Comparison of ENCODE assay signal across 1 fruit fly cellular context in the genomic region with DNA sequence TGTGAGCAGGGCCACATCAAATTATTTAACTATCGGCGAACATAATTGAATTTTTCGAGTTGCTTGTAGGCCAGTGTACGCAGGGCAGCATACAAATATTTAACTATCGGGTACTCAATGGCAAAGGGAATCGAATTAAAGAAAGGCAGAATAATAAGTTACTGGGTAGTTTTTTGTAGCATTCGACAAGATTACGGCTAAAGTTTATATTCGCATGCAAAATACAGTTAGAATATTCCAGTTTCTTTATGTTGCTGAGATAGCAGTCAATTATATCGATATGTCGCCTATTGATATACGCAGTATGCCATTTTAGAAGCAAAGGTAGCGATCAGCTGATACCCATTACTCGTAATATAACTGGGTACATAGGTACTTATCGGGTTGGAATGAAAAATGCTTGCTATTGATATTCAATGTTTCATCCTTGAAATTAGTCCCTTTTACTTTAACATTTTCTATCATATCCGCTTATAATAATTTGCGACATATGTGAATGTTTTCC.
TF ChIP-seq lines count a peak whose summit lies in the region.

No protein-coding gene starts in this region.

TF ChIP-seq in whole organism, embryonic, 481 proteins besides CTCF, POLR2A, EP300 and RAD21 (continued from another document):
- TF ChIP-seq p53 (GFP tag; optimal IDR thresholded peaks at IDR 0.05; lab: Kevin White, UChicago): peak; percentile 13
- peak; percentile 33; the same call in 1 of the 2 replicates for TF ChIP-seq ttk (GFP tag; IDR thresholded peaks at IDR 0.05; lab: Robert Waterston, UW)
- TF ChIP-seq pb (GFP tag; optimal IDR thresholded peaks at IDR 0.05; lab: Kevin White, UChicago): peak; percentile 37
- peak; percentile 69 for TF ChIP-seq CG1647 (GFP tag; optimal IDR thresholded peaks at IDR 0.05; lab: Kevin White, UChicago)
- peak; percentile 1 for TF ChIP-seq pum (GFP tag; optimal IDR thresholded peaks at IDR 0.05; lab: Kevin White, UChicago)
- peak; percentile 62 for TF ChIP-seq ranshi (GFP tag; IDR thresholded peaks at IDR 0.05; lab: Robert Waterston, UW)
- TF ChIP-seq tx (GFP tag; optimal IDR thresholded peaks at IDR 0.05; lab: Kevin White, UChicago): peak; percentile 32
- peak; percentile 24; the same call in 1 of the 2 replicates for TF ChIP-seq CG6689 (GFP tag; IDR thresholded peaks at IDR 0.05; lab: Robert Waterston, UW)
- TF ChIP-seq crp (GFP tag; optimal IDR thresholded peaks at IDR 0.05; lab: Kevin White, UChicago): peak in 1 of 2 experiments; percentile 34
- peak; percentile 96 for TF ChIP-seq Dll (GFP tag; IDR thresholded peaks at IDR 0.05; lab: Robert Waterston, UW; ENCODE audit: partially characterized antibody)
- TF ChIP-seq CG4424 (GFP tag; optimal IDR thresholded peaks at IDR 0.05; lab: Kevin White, UChicago): peak; percentile 41
- TF ChIP-seq CG32532 (GFP tag; IDR thresholded peaks at IDR 0.05; lab: Robert Waterston, UW): peak; percentile 20; the same call in 1 of the 2 replicates
- peak; percentile 55 for TF ChIP-seq phol (tag; optimal IDR thresholded peaks at IDR 0.05; lab: Kevin White, UChicago)
- TF ChIP-seq CG1603 (tag; optimal IDR thresholded peaks at IDR 0.05; lab: Kevin White, UChicago): peak; percentile 69
- TF ChIP-seq CG4820 (GFP tag; optimal IDR thresholded peaks at IDR 0.05; lab: Kevin White, UChicago): peak; percentile 26
- TF ChIP-seq gcm2 (GFP tag; optimal IDR thresholded peaks at IDR 0.05; lab: Kevin White, UChicago): no peak
- peak; percentile 91 for TF ChIP-seq Doc3 (GFP tag; IDR thresholded peaks at IDR 0.05; lab: Robert Waterston, UW; ENCODE audit: partially characterized antibody)
- no peak for TF ChIP-seq C15 (GFP tag; IDR thresholded peaks at IDR 0.05; lab: Robert Waterston, UW)
- no peak for TF ChIP-seq CG18599 (GFP tag; optimal IDR thresholded peaks at IDR 0.05; lab: Kevin White, UChicago)
- TF ChIP-seq CG16813 (GFP tag; IDR thresholded peaks at IDR 0.05; lab: Robert Waterston, UW; ENCODE audit: partially characterized antibody): peak; percentile 5
- TF ChIP-seq Oaz (GFP tag; IDR thresholded peaks at IDR 0.05; lab: Robert Waterston, UW): no peak
- peak; percentile 26 for TF ChIP-seq wek (GFP tag; optimal IDR thresholded peaks at IDR 0.05; lab: Kevin White, UChicago)
- peak; percentile 49 for TF ChIP-seq Xbp1 (GFP tag; optimal IDR thresholded peaks at IDR 0.05; lab: Kevin White, UChicago)
- TF ChIP-seq CG32767 (GFP tag; IDR thresholded peaks at IDR 0.05; lab: Robert Waterston, UW): 0 out of 2 replicates have a peak, but pooled peaks have one; percentile 33
- peak; percentile 54 for TF ChIP-seq slbo (GFP tag; IDR thresholded peaks at IDR 0.05; lab: Robert Waterston, UW)
- peak; percentile 95 for TF ChIP-seq Med (GFP tag; lab: Kevin White, UChicago)
- TF ChIP-seq PHDP (tag; optimal IDR thresholded peaks at IDR 0.05; lab: Kevin White, UChicago): peak; percentile 51
- TF ChIP-seq CG17361 (GFP tag; IDR thresholded peaks at IDR 0.05; lab: Robert Waterston, UW): peak; percentile 74; the same call in 1 of the 3 replicates
- TF ChIP-seq CG42726 (GFP tag; IDR thresholded peaks at IDR 0.05; lab: Robert Waterston, UW; ENCODE audit: partially characterized antibody): peak; percentile 19; the same call in 1 of the 2 replicates
- peak; percentile 86 for TF ChIP-seq Scr (GFP tag; IDR thresholded peaks at IDR 0.05; lab: Robert Waterston, UW; ENCODE audit: partially characterized antibody)
- peak; percentile 22 for TF ChIP-seq CG14014 (GFP tag; IDR thresholded peaks at IDR 0.05; lab: Robert Waterston, UW)
- no peak for TF ChIP-seq hkb (optimal IDR thresholded peaks at IDR 0.05; lab: Kevin White, UChicago)
- peak; percentile 73 for TF ChIP-seq hkb (GFP tag; IDR thresholded peaks at IDR 0.05; lab: Robert Waterston, UW)
- TF ChIP-seq chif (GFP tag; optimal IDR thresholded peaks at IDR 0.05; lab: Kevin White, UChicago): peak in 1 of 2 experiments; percentile 56
- peak; percentile 50 for TF ChIP-seq CG12391 (tag; optimal IDR thresholded peaks at IDR 0.05; lab: Kevin White, UChicago)
- peak; percentile 24 for TF ChIP-seq CG12659 (GFP tag; optimal IDR thresholded peaks at IDR 0.05; lab: Kevin White, UChicago)
- TF ChIP-seq CG31224 (GFP tag; IDR thresholded peaks at IDR 0.05; lab: Robert Waterston, UW): 0 out of 2 replicates have a peak, but pooled peaks have one; percentile 6
- TF ChIP-seq CG8924 (tag; optimal IDR thresholded peaks at IDR 0.05; lab: Kevin White, UChicago): peak; percentile 30
- no peak; the same call in 2 of the 3 replicates for TF ChIP-seq Aef1 (GFP tag; IDR thresholded peaks at IDR 0.05; lab: Robert Waterston, UW)
- TF ChIP-seq bowl (GFP tag; IDR thresholded peaks at IDR 0.05; lab: Robert Waterston, UW): peak; percentile 21; the same call in 1 of the 2 replicates
- TF ChIP-seq fd96Cb (tag; optimal IDR thresholded peaks at IDR 0.05; lab: Kevin White, UChicago): peak; percentile 5
- 0 out of 2 replicates have a peak, but pooled peaks have one; percentile 4 for TF ChIP-seq al (GFP tag; IDR thresholded peaks at IDR 0.05; lab: Robert Waterston, UW)
- peak; percentile 30 for TF ChIP-seq Deaf1 (tag; optimal IDR thresholded peaks at IDR 0.05; lab: Kevin White, UChicago)
- peak; percentile 41 for TF ChIP-seq CG34376 (GFP tag; optimal IDR thresholded peaks at IDR 0.05; lab: Kevin White, UChicago)
- TF ChIP-seq CG13624 (GFP tag; optimal IDR thresholded peaks at IDR 0.05; lab: Kevin White, UChicago): peak; percentile 88
- TF ChIP-seq CG11504 (tag; optimal IDR thresholded peaks at IDR 0.05; lab: Kevin White, UChicago): peak; percentile 51
- TF ChIP-seq ssp (GFP tag; IDR thresholded peaks at IDR 0.05; lab: Robert Waterston, UW): 0 out of 2 replicates have a peak, but pooled peaks have one; percentile 20
- no peak for TF ChIP-seq mirr (GFP tag; optimal IDR thresholded peaks at IDR 0.05; lab: Kevin White, UChicago)
- TF ChIP-seq CG33557 (GFP tag; optimal IDR thresholded peaks at IDR 0.05; lab: Kevin White, UChicago): no peak
- TF ChIP-seq Ada2b (GFP tag; IDR thresholded peaks at IDR 0.05; lab: Robert Waterston, UW): no peak
- peak; percentile 28 for TF ChIP-seq CG7786 (GFP tag; optimal IDR thresholded peaks at IDR 0.05; lab: Kevin White, UChicago)
- peak in 1 of 2 experiments; percentile 26 for TF ChIP-seq Eip74EF (GFP tag; optimal IDR thresholded peaks at IDR 0.05; lab: Kevin White, UChicago)
- no peak for TF ChIP-seq Elba2 (GFP tag; optimal IDR thresholded peaks at IDR 0.05; lab: Kevin White, UChicago)
- peak in 1 of 3 experiments; percentile 41 for TF ChIP-seq lola (GFP tag; optimal IDR thresholded peaks at IDR 0.05; lab: Kevin White, UChicago)
- peak; percentile 26 for TF ChIP-seq CG10267 (tag; optimal IDR thresholded peaks at IDR 0.05; lab: Kevin White, UChicago)
- peak; percentile 4 for TF ChIP-seq CG15514 (GFP tag; optimal IDR thresholded peaks at IDR 0.05; lab: Kevin White, UChicago)
- peak; percentile 40 for TF ChIP-seq az2 (GFP tag; optimal IDR thresholded peaks at IDR 0.05; lab: Kevin White, UChicago)
- TF ChIP-seq CG4282 (GFP tag; optimal IDR thresholded peaks at IDR 0.05; lab: Kevin White, UChicago): peak; percentile 2
- TF ChIP-seq croc (GFP tag; conservative IDR thresholded peaks at IDR 0.05; lab: Robert Waterston, UW): no peak
- no peak for TF ChIP-seq twi (tag; optimal IDR thresholded peaks at IDR 0.05; lab: Kevin White, UChicago)
- TF ChIP-seq CG17359 (tag; optimal IDR thresholded peaks at IDR 0.05; lab: Kevin White, UChicago): peak; percentile 26
- TF ChIP-seq CG6254 (GFP tag; optimal IDR thresholded peaks at IDR 0.05; lab: Kevin White, UChicago): peak; percentile 17
- peak; percentile 57 for TF ChIP-seq bab2 (GFP tag; optimal IDR thresholded peaks at IDR 0.05; lab: Kevin White, UChicago)
- TF ChIP-seq CG8944 (GFP tag; optimal IDR thresholded peaks at IDR 0.05; lab: Kevin White, UChicago): peak; percentile 42
- TF ChIP-seq HHEX (GFP tag; optimal IDR thresholded peaks at IDR 0.05; lab: Kevin White, UChicago): peak; percentile 65
- no peak for TF ChIP-seq zen (tag; optimal IDR thresholded peaks at IDR 0.05; lab: Kevin White, UChicago)
- TF ChIP-seq Fer2 (tag; optimal IDR thresholded peaks at IDR 0.05; lab: Kevin White, UChicago): no peak
- peak; percentile 52 for TF ChIP-seq NC2β (GFP tag; optimal IDR thresholded peaks at IDR 0.05; lab: Kevin White, UChicago)
- TF ChIP-seq Gug (GFP tag; IDR thresholded peaks at IDR 0.05; lab: Robert Waterston, UW): peak; percentile 67
- TF ChIP-seq fu2 (GFP tag; optimal IDR thresholded peaks at IDR 0.05; lab: Kevin White, UChicago): peak; percentile 61
- peak; percentile 70 for TF ChIP-seq lilli (GFP tag; optimal IDR thresholded peaks at IDR 0.05; lab: Kevin White, UChicago)
- TF ChIP-seq mld (GFP tag; IDR thresholded peaks at IDR 0.05; lab: Robert Waterston, UW; ENCODE audit: partially characterized antibody): peak; percentile 51; the same call in 2 of the 3 replicates
- peak; percentile 22; the same call in 1 of the 2 replicates for TF ChIP-seq CG11085 (GFP tag; IDR thresholded peaks at IDR 0.05; lab: Robert Waterston, UW)
- TF ChIP-seq CG10959 (GFP tag; IDR thresholded peaks at IDR 0.05; lab: Robert Waterston, UW): no peak
- peak in 1 of 2 experiments; percentile 36 for TF ChIP-seq Hr51 (GFP tag; optimal IDR thresholded peaks at IDR 0.05; lab: Kevin White, UChicago)
- TF ChIP-seq Nf-YA (GFP tag; IDR thresholded peaks at IDR 0.05; lab: Robert Waterston, UW): 0 out of 2 replicates have a peak, but pooled peaks have one; percentile 34
- peak; percentile 81; the same call in 1 of the 2 replicates for TF ChIP-seq bbx (GFP tag; IDR thresholded peaks at IDR 0.05; lab: Robert Waterston, UW; ENCODE audit: partially characterized antibody)
- TF ChIP-seq CG31365 (tag; optimal IDR thresholded peaks at IDR 0.05; lab: Kevin White, UChicago): peak; percentile 20
- peak; percentile 31 for TF ChIP-seq CG8388 (GFP tag; optimal IDR thresholded peaks at IDR 0.05; lab: Kevin White, UChicago)
- TF ChIP-seq CG13775 (GFP tag; optimal IDR thresholded peaks at IDR 0.05; lab: Kevin White, UChicago): peak; percentile 54
- peak; percentile 49 for TF ChIP-seq Ets97D (GFP tag; optimal IDR thresholded peaks at IDR 0.05; lab: Kevin White, UChicago)
- peak; percentile 45 for TF ChIP-seq Meics (GFP tag; optimal IDR thresholded peaks at IDR 0.05; lab: Kevin White, UChicago)
- peak; percentile 27; the same call in 1 of the 2 replicates for TF ChIP-seq HLH3B (GFP tag; IDR thresholded peaks at IDR 0.05; lab: Robert Waterston, UW)
- TF ChIP-seq prd (optimal IDR thresholded peaks at IDR 0.05; lab: Kevin White, UChicago): no peak
- TF ChIP-seq prd (GFP tag; IDR thresholded peaks at IDR 0.05; lab: Robert Waterston, UW): peak; percentile 23; the same call in 1 of the 3 replicates
- peak; percentile 26 for TF ChIP-seq CG33213 (GFP tag; optimal IDR thresholded peaks at IDR 0.05; lab: Kevin White, UChicago)
- no peak for TF ChIP-seq CG7357 (GFP tag; IDR thresholded peaks at IDR 0.05; lab: Robert Waterston, UW)
- no peak for TF ChIP-seq emc (GFP tag; optimal IDR thresholded peaks at IDR 0.05; lab: Kevin White, UChicago)
- TF ChIP-seq Hmr (GFP tag; optimal IDR thresholded peaks at IDR 0.05; lab: Kevin White, UChicago): peak; percentile 52
- TF ChIP-seq CG10274 (GFP tag; optimal IDR thresholded peaks at IDR 0.05; lab: Kevin White, UChicago): no peak
- TF ChIP-seq Camta (GFP tag; optimal IDR thresholded peaks at IDR 0.05; lab: Kevin White, UChicago): peak; percentile 47
- TF ChIP-seq CG10654 (GFP tag; optimal IDR thresholded peaks at IDR 0.05; lab: Kevin White, UChicago): peak; percentile 36
- peak; percentile 93 for TF ChIP-seq MESR4 (GFP tag; optimal IDR thresholded peaks at IDR 0.05; lab: Kevin White, UChicago)
- peak; percentile 26 for TF ChIP-seq CG5245 (GFP tag; optimal IDR thresholded peaks at IDR 0.05; lab: Kevin White, UChicago)
- TF ChIP-seq Kr (GFP tag; optimal IDR thresholded peaks at IDR 0.05; lab: Kevin White, UChicago): no peak
- TF ChIP-seq ATbp (GFP tag; optimal IDR thresholded peaks at IDR 0.05; lab: Kevin White, UChicago): peak; percentile 10
- TF ChIP-seq CG10209 (GFP tag; optimal IDR thresholded peaks at IDR 0.05; lab: Kevin White, UChicago): peak; percentile 27
- TF ChIP-seq ewg (GFP tag; optimal IDR thresholded peaks at IDR 0.05; lab: Kevin White, UChicago): no peak
- TF ChIP-seq fru (optimal IDR thresholded peaks at IDR 0.05; lab: Kevin White, UChicago): no peak
- TF ChIP-seq kni (GFP tag; optimal IDR thresholded peaks at IDR 0.05; lab: Kevin White, UChicago): no peak
- TF ChIP-seq CG2889 (GFP tag; IDR thresholded peaks at IDR 0.05; lab: Robert Waterston, UW): peak; percentile 93
- no peak for TF ChIP-seq CG12155 (GFP tag; optimal IDR thresholded peaks at IDR 0.05; lab: Kevin White, UChicago)
- TF ChIP-seq CG9932 (GFP tag; IDR thresholded peaks at IDR 0.05; lab: Robert Waterston, UW): peak; percentile 59
- peak; percentile 41 for TF ChIP-seq CG18619 (GFP tag; optimal IDR thresholded peaks at IDR 0.05; lab: Kevin White, UChicago)
- TF ChIP-seq CG11456 (GFP tag; IDR thresholded peaks at IDR 0.05; lab: Robert Waterston, UW): peak; percentile 16; the same call in 2 of the 3 replicates
- peak; percentile 60 for TF ChIP-seq CG6854 (GFP tag; optimal IDR thresholded peaks at IDR 0.05; lab: Kevin White, UChicago)
- TF ChIP-seq Hmx (GFP tag; optimal IDR thresholded peaks at IDR 0.05; lab: Kevin White, UChicago): no peak
- TF ChIP-seq seq (GFP tag; IDR thresholded peaks at IDR 0.05; lab: Robert Waterston, UW): peak; percentile 16; the same call in 1 of the 2 replicates
- TF ChIP-seq D19B (GFP tag; optimal IDR thresholded peaks at IDR 0.05; lab: Kevin White, UChicago): peak; percentile 99
- TF ChIP-seq CG9609 (GFP tag; optimal IDR thresholded peaks at IDR 0.05; lab: Kevin White, UChicago): no peak
- TF ChIP-seq CG3281 (GFP tag; optimal IDR thresholded peaks at IDR 0.05; lab: Kevin White, UChicago): peak; percentile 18
- TF ChIP-seq gfzf (GFP tag; optimal IDR thresholded peaks at IDR 0.05; lab: Kevin White, UChicago): peak; percentile 1
- no peak for TF ChIP-seq CG1602 (GFP tag; optimal IDR thresholded peaks at IDR 0.05; lab: Kevin White, UChicago)
- TF ChIP-seq CG4854 (GFP tag; optimal IDR thresholded peaks at IDR 0.05; lab: Kevin White, UChicago): peak; percentile 30
